Worm (Caenorhabditis elegans): Measurements from ENCODE around the gene pcdr-1.

DNA sequence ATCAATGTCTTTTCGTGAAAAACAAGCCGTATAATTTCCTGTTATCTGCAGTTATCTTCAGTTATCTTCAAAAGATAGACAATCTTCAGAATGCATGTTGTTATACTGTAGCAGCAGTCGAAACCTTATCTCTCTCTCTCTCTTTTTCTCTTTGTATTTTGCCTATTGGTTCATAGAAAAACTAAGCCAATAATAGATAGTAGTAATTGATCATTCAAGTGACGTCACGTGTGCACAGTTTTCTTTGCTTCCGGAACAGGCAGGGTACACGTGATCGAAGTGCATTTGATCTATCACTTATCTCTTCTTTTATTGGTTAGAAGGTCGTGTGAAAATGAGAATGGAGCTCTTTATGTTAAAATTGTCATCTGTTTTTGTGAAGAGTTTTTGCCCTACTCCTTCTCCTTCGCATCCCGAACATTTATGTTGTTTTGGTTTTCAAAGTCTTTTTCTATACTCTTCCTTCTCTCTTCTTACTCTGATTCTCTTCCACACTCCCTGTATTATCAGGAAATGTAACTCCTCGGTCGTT, 38.1 kb downstream of the pcdr-1 start:
- no peak for TF ChIP-seq W03F9.2 (tag; optimal IDR thresholded peaks at IDR 0.05)
- TF ChIP-seq dao-5 (tag; optimal IDR thresholded peaks at IDR 0.05) = no peak
- no peak for TF ChIP-seq him-1 (tag; optimal IDR thresholded peaks at IDR 0.05)
